Fruit fly (Drosophila melanogaster) whole organism, prepupa: ENCODE results near the gene wrm1.
A peak's percentile ranks its signal among the peaks of the same experiment; 100 is the strongest.

Experiments
- Blimp-1 ChIP-seq: fragments of 200-800 bp; sonication (Bioruptor generic); optimal IDR thresholded peaks from 3 replicates; lab custom pipeline; 2017; ENCODE audit warnings: missing biosample characterization, missing genetic modification characterization, mild to moderate bottlenecking, moderate library complexity, missing genetic modification reagents
- CG10669 ChIP-seq: fragments of 200-800 bp; sonication (Bioruptor generic); optimal IDR thresholded peaks from 3 replicates; lab custom pipeline; 2018; ENCODE audit warnings: missing biosample characterization, mild to moderate bottlenecking, missing genetic modification characterization, moderate library complexity
- CG11762 ChIP-seq: fragments of 200-800 bp; sonication (Bioruptor generic); optimal IDR thresholded peaks from 3 replicates; lab custom pipeline; 2016; ENCODE audit warnings: missing biosample characterization, missing genetic modification characterization; ENCODE audit not compliant: insufficient read depth
- CG11902 ChIP-seq: fragments of 200-800 bp; sonication (Bioruptor generic); optimal IDR thresholded peaks from 3 replicates; lab custom pipeline; 2016; ENCODE audit warnings: missing biosample characterization, missing genetic modification characterization
- CG15336 ChIP-seq: fragments of 200-800 bp; sonication (Bioruptor generic); IDR thresholded peaks from 2 replicates; pipeline ENCODE4 v1.3.6; 2022; ENCODE audit warnings: missing biosample characterization, missing genetic modification characterization
- CG1621 ChIP-seq: fragments of 200-800 bp; sonication (Bioruptor generic); optimal IDR thresholded peaks from 3 replicates; lab custom pipeline; 2018; ENCODE audit warnings: missing biosample characterization, mild to moderate bottlenecking, missing genetic modification characterization
- CG16779 ChIP-seq: fragments of 200-800 bp; sonication (Bioruptor generic); optimal IDR thresholded peaks from 3 replicates; lab custom pipeline; 2017; ENCODE audit warnings: missing biosample characterization, mild to moderate bottlenecking, missing genetic modification characterization
- CG31627 ChIP-seq: fragments of 200-800 bp; sonication (Bioruptor generic); optimal IDR thresholded peaks from 3 replicates; lab custom pipeline; 2016; ENCODE audit warnings: missing biosample characterization, missing genetic modification characterization
- CG32006 ChIP-seq: fragments of 200-800 bp; sonication (Bioruptor generic); optimal IDR thresholded peaks from 3 replicates; lab custom pipeline; 2017; ENCODE audit warnings: missing biosample characterization, mild to moderate bottlenecking, missing genetic modification characterization
- CG3919 ChIP-seq: fragments of 200-800 bp; sonication (Bioruptor generic); optimal IDR thresholded peaks from 3 replicates; lab custom pipeline; 2016; ENCODE audit warnings: missing biosample characterization, missing genetic modification characterization
- CG6163 ChIP-seq: fragments of 200-800 bp; sonication (Bioruptor generic); IDR thresholded peaks from 3 replicates; pipeline ENCODE4 v1.3.6; 2022; ENCODE audit warnings: missing biosample characterization, missing genetic modification characterization
- CG6276 ChIP-seq: fragments of 200-800 bp; sonication (Bioruptor generic); optimal IDR thresholded peaks from 2 replicates; lab custom pipeline; 2017; ENCODE audit warnings: missing biosample characterization, mild to moderate bottlenecking, missing genetic modification characterization
- CG6792 ChIP-seq: fragments of 200-800 bp; sonication (Bioruptor generic); optimal IDR thresholded peaks from 3 replicates; lab custom pipeline; 2016; ENCODE audit warnings: missing biosample characterization, missing genetic modification characterization
- CG6808 ChIP-seq: fragments of 200-800 bp; sonication (Bioruptor generic); optimal IDR thresholded peaks from 3 replicates; lab custom pipeline; 2017; ENCODE audit warnings: missing biosample characterization, missing genetic modification characterization, mild to moderate bottlenecking, moderate library complexity, missing genetic modification reagents
- CG6854 ChIP-seq: fragments of 200-800 bp; sonication (Bioruptor generic); optimal IDR thresholded peaks from 2 replicates; lab custom pipeline; 2017; ENCODE audit warnings: missing biosample characterization, mild to moderate bottlenecking, missing genetic modification characterization
- CG7368 ChIP-seq: fragments of 200-800 bp; sonication (Bioruptor generic); optimal IDR thresholded peaks from 3 replicates; lab custom pipeline; 2016; ENCODE audit warnings: missing biosample characterization, missing genetic modification characterization
- CG8119 ChIP-seq: fragments of 200-800 bp; sonication (Bioruptor generic); IDR thresholded peaks from 3 replicates; pipeline ENCODE4 v1.3.6; 2022; ENCODE audit warnings: missing biosample characterization, missing genetic modification characterization
- CG8632 ChIP-seq: fragments of 200-800 bp; sonication (Bioruptor generic); optimal IDR thresholded peaks from 3 replicates; lab custom pipeline; 2016; ENCODE audit warnings: missing biosample characterization, missing genetic modification characterization
- CG9139 ChIP-seq: fragments of 200-800 bp; sonication (Bioruptor generic); optimal IDR thresholded peaks from 3 replicates; lab custom pipeline; 2017; ENCODE audit warnings: missing biosample characterization, mild to moderate bottlenecking, missing genetic modification characterization
- Eip75B ChIP-seq: fragments of 200-800 bp; sonication (Bioruptor generic); optimal IDR thresholded peaks from 3 replicates; lab custom pipeline; 2016; ENCODE audit warnings: missing biosample characterization, missing genetic modification characterization
- Eip78C ChIP-seq: fragments of 200-800 bp; sonication (Bioruptor generic); peaks from one replicate; lab custom pipeline; 2016; ENCODE audit warnings: missing biosample characterization, missing genetic modification characterization
- Eip93F ChIP-seq: fragments of 200-800 bp; sonication (Bioruptor generic); optimal IDR thresholded peaks from 2 replicates; lab custom pipeline; 2016; ENCODE audit warnings: missing biosample characterization, mild to moderate bottlenecking, missing genetic modification characterization
- Ets21C ChIP-seq: fragments of 200-800 bp; sonication (Bioruptor generic); optimal IDR thresholded peaks from 3 replicates; lab custom pipeline; 2016; ENCODE audit warnings: missing biosample characterization, missing genetic modification characterization
- Gug ChIP-seq: fragments of 200-800 bp; sonication (Bioruptor generic); IDR thresholded peaks from 2 replicates; pipeline ENCODE4 v1.3.6; 2022; ENCODE audit warnings: missing biosample characterization, missing genetic modification characterization
- Hr38 ChIP-seq: sonication (Bioruptor generic); optimal IDR thresholded peaks from 2 replicates; lab custom pipeline; 2016; ENCODE audit warnings: missing biosample characterization, missing genetic modification characterization
- Lpt ChIP-seq: fragments of 200-800 bp; sonication (Bioruptor generic); optimal IDR thresholded peaks from 3 replicates; lab custom pipeline; 2016; ENCODE audit warnings: missing biosample characterization, missing genetic modification characterization
- Met ChIP-seq: fragments of 200-800 bp; sonication (Bioruptor generic); optimal IDR thresholded peaks from 3 replicates; lab custom pipeline; 2016; ENCODE audit warnings: missing biosample characterization, missing genetic modification characterization
- OdsH ChIP-seq: fragments of 200-800 bp; sonication (Bioruptor generic); optimal IDR thresholded peaks from 3 replicates; lab custom pipeline; 2016; ENCODE audit warnings: missing biosample characterization, missing genetic modification characterization
- Smox ChIP-seq: fragments of 200-800 bp; sonication (Bioruptor generic); optimal IDR thresholded peaks from 3 replicates; lab custom pipeline; 2016; ENCODE audit warnings: missing biosample characterization, missing genetic modification characterization
- Sox102F ChIP-seq: fragments of 200-800 bp; sonication (Bioruptor generic); optimal IDR thresholded peaks from 2 replicates; lab custom pipeline; 2016; ENCODE audit warnings: missing biosample characterization, mild to moderate bottlenecking, missing genetic modification characterization
- Sox15 ChIP-seq: fragments of 200-800 bp; sonication (Bioruptor generic); optimal IDR thresholded peaks from 3 replicates; lab custom pipeline; 2016; ENCODE audit warnings: missing biosample characterization, missing genetic modification characterization
- achi ChIP-seq: fragments of 200-800 bp; sonication (Bioruptor generic); optimal IDR thresholded peaks from 3 replicates; lab custom pipeline; 2016; ENCODE audit warnings: missing biosample characterization, missing genetic modification characterization
- acj6 ChIP-seq: fragments of 200-800 bp; sonication (Bioruptor generic); optimal IDR thresholded peaks from 3 replicates; lab custom pipeline; 2016; ENCODE audit warnings: missing biosample characterization, missing genetic modification characterization
- dac ChIP-seq: fragments of 200-800 bp; sonication (Bioruptor generic); optimal IDR thresholded peaks from 2 replicates; lab custom pipeline; 2017; ENCODE audit warnings: missing biosample characterization, mild to moderate bottlenecking, missing genetic modification characterization
- dsx ChIP-seq: fragments of 200-800 bp; optimal IDR thresholded peaks from 3 replicates; lab custom pipeline; 2019; ENCODE audit warnings: missing biosample characterization, mild to moderate bottlenecking, missing genetic modification characterization, moderate library complexity; ENCODE audit not compliant: poor library complexity, severe bottlenecking
- eg ChIP-seq: fragments of 200-800 bp; sonication (Bioruptor generic); IDR thresholded peaks from 3 replicates; pipeline ENCODE4 v1.3.6; 2022; ENCODE audit warnings: missing biosample characterization, missing genetic modification characterization
- esn ChIP-seq: fragments of 200-800 bp; sonication (Bioruptor generic); optimal IDR thresholded peaks from 2 replicates; lab custom pipeline; 2016; ENCODE audit warnings: missing biosample characterization, mild to moderate bottlenecking, missing genetic modification characterization, moderate library complexity
- fd59A ChIP-seq: fragments of 200-800 bp; sonication (Bioruptor generic); optimal IDR thresholded peaks from 2 replicates; lab custom pipeline; 2017; ENCODE audit warnings: missing biosample characterization, mild to moderate bottlenecking, missing genetic modification characterization, missing genetic modification reagents
- fd85E ChIP-seq: fragments of 200-800 bp; sonication (Bioruptor generic); optimal IDR thresholded peaks from 3 replicates; lab custom pipeline; 2016; ENCODE audit warnings: missing biosample characterization, missing genetic modification characterization
- fkh ChIP-seq: fragments of 200-800 bp; sonication (Bioruptor generic); optimal IDR thresholded peaks from 3 replicates; lab custom pipeline; 2017; ENCODE audit warnings: missing biosample characterization, mild to moderate bottlenecking, missing genetic modification characterization, moderate library complexity
- lz ChIP-seq: fragments of 200-800 bp; sonication (Bioruptor generic); optimal IDR thresholded peaks from 3 replicates; lab custom pipeline; 2016; ENCODE audit warnings: missing biosample characterization, missing genetic modification characterization
- net ChIP-seq: fragments of 200-800 bp; sonication (Bioruptor generic); optimal IDR thresholded peaks from 3 replicates; lab custom pipeline; 2016; ENCODE audit warnings: missing biosample characterization, missing genetic modification characterization
- pdm3 ChIP-seq: fragments of 200-800 bp; sonication (Bioruptor generic); optimal IDR thresholded peaks from 3 replicates; lab custom pipeline; 2016; ENCODE audit warnings: missing biosample characterization, missing genetic modification characterization
- spab ChIP-seq: fragments of 200-800 bp; sonication (Bioruptor generic); optimal IDR thresholded peaks from 2 replicates; lab custom pipeline; 2017; ENCODE audit warnings: missing biosample characterization, mild to moderate bottlenecking, missing genetic modification characterization, missing genetic modification reagents
- ss ChIP-seq, 2 experiments: fragments of 200-800 bp; sonication (Bioruptor generic); optimal IDR thresholded peaks; 2 replicates in 1 of 2; 3 replicates in 1 of 2; lab custom pipeline; 2017 to 2018; ENCODE audit warnings: mild to moderate bottlenecking in 2 of 2, missing biosample characterization in 2 of 2, missing genetic modification characterization in 2 of 2, moderate library complexity in 1 of 2
- svp ChIP-seq: fragments of 200-800 bp; sonication (Bioruptor generic); peaks from one replicate; lab custom pipeline; 2016; ENCODE audit warnings: missing biosample characterization, missing genetic modification characterization
- topi ChIP-seq: fragments of 200-800 bp; sonication (Bioruptor generic); optimal IDR thresholded peaks from 3 replicates; lab custom pipeline; 2016; ENCODE audit warnings: missing biosample characterization, missing genetic modification characterization
- vri ChIP-seq: fragments of 200-800 bp; sonication (Bioruptor generic); optimal IDR thresholded peaks from 3 replicates; lab custom pipeline; 2016; ENCODE audit warnings: missing biosample characterization, mild to moderate bottlenecking, missing genetic modification characterization

Gene wrm1

DNA sequence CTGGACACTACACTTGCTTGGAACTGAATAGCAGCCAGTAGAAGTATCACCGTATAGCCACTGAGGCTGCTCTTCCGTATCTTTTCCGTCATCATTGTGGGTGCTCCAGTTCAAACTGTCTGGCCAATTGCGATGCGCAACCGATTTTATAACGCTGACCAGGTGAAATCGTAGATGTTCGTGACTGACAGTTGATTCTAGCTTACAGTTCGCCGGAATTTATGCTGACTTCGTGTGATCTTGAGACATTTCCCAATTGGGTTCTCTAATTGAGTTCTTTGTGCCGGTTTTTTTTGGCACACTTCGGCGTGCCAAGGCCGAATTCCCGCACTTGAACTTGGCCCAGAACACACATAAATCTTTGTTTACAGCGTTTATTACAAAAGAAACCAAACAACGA is 11.9 kb upstream of the wrm1 start, which contains the start of gene CG14834:
CG14834 (minus strand) TSS at position 173 of the 400 bp plus-strand sequence.
- TF ChIP-seq CG9139 (no peak), CG6808 (GFP tag; lab: Kevin White, UChicago) (no peak), CG3919 (GFP tag; lab: Kevin White, UChicago) (no peak), Ets21C (no peak), pdm3 (no peak), fd85E (no peak), CG6854 (no peak), esn (GFP tag; lab: Kevin White, UChicago) (no peak), svp (GFP tag; lab: Kevin White, UChicago) (no peak), net (GFP tag; lab: Kevin White, UChicago) (no peak), dsx (GFP tag; lab: Kevin White, UChicago) (no peak), Met (GFP tag; lab: Kevin White, UChicago) (no peak), vri (GFP tag; lab: Kevin White, UChicago) (no peak), Eip78C (no peak), lz (GFP tag; lab: Kevin White, UChicago) (no peak)
- TF ChIP-seq, all 60 proteins: peak for 0

DNA sequence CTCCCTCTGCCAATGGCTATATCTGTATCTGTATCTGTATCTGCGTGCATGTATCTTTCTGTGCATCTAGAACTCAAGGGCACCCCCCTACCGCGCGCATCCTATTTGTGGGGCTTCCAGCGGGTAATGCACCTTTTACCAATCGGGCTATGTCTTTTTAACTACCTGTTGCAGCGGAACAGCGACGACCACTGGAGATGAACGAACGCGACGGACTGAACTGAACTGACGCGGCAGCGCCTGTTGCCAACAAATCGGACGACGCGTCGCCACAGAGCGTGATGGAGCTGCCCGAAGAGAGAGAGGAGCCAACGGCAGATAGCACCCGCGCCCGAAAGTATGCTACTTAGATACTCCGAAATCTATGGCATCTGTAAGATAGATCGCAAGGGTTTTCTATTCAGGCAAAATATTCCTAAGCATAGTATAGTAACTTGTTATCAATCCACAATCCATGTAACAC is 10.0 kb upstream of the wrm1 start, which contains the start of gene Cln7:
Cln7 (minus strand) TSS at position 219 of the 463 bp plus-strand sequence.
- TF ChIP-seq Hr38, result no peak
- no peak for TF ChIP-seq Sox15
- TF ChIP-seq net (GFP tag; lab: Kevin White, UChicago), result peak; percentile 62
- TF ChIP-seq CG1621, result peak; percentile 26
- peak; percentile 56 for TF ChIP-seq topi
- TF ChIP-seq dsx (GFP tag; lab: Kevin White, UChicago), result peak; percentile 69
- peak; percentile 70 for TF ChIP-seq vri (GFP tag; lab: Kevin White, UChicago)
- TF ChIP-seq lz (GFP tag; lab: Kevin White, UChicago), result no peak
- TF ChIP-seq CG10669, result peak; percentile 3
- peak; percentile 69 to 72 for TF ChIP-seq ss (GFP tag; optimal IDR thresholded peaks at IDR 0.05; lab: Kevin White, UChicago)
- no peak for TF ChIP-seq Gug (GFP tag; lab: Robert Waterston, UW)
- TF ChIP-seq spab (GFP tag; lab: Kevin White, UChicago), result peak; percentile 5
- TF ChIP-seq CG6276 (GFP tag; lab: Kevin White, UChicago), result peak; percentile 26
- no peak for TF ChIP-seq achi (GFP tag; lab: Kevin White, UChicago)
- TF ChIP-seq fd85E, result peak; percentile 79
- TF ChIP-seq CG31627, result no peak
- no peak for TF ChIP-seq acj6 (GFP tag; lab: Kevin White, UChicago)
- peak; percentile 90 for TF ChIP-seq CG6163 (GFP tag; lab: Robert Waterston, UW)
- no peak for TF ChIP-seq dac (GFP tag; lab: Kevin White, UChicago)
- TF ChIP-seq pdm3, result no peak
- no peak for TF ChIP-seq CG11902 (GFP tag; lab: Kevin White, UChicago)
- no peak for TF ChIP-seq Ets21C
- TF ChIP-seq CG6792 (GFP tag; lab: Kevin White, UChicago), result peak; percentile 25
- TF ChIP-seq CG6854, result peak; percentile 85
- TF ChIP-seq CG32006 (GFP tag; lab: Kevin White, UChicago), result no peak
- TF ChIP-seq CG16779 (tag; lab: Kevin White, UChicago), result peak; percentile 69
- peak; percentile 47 for TF ChIP-seq CG3919 (GFP tag; lab: Kevin White, UChicago)
- TF ChIP-seq Sox102F (GFP tag; lab: Kevin White, UChicago), result no peak
- TF ChIP-seq CG8632 (GFP tag; lab: Kevin White, UChicago), result peak; percentile 39
- no peak; the same call in 1 of the 3 replicates for TF ChIP-seq CG8119 (GFP tag; lab: Robert Waterston, UW)
- TF ChIP-seq fkh (GFP tag; lab: Kevin White, UChicago), result peak; percentile 32
- TF ChIP-seq Eip75B (GFP tag; lab: Kevin White, UChicago), result peak; percentile 65
- no peak for TF ChIP-seq CG11762 (GFP tag; lab: Kevin White, UChicago)
- TF ChIP-seq Eip93F (GFP tag; lab: Kevin White, UChicago), result peak; percentile 78
- peak; percentile 73 for TF ChIP-seq CG9139
- TF ChIP-seq Smox (GFP tag; lab: Kevin White, UChicago), result no peak
- TF ChIP-seq Lpt (GFP tag; lab: Kevin White, UChicago), result peak; percentile 59
- TF ChIP-seq fd59A (GFP tag; lab: Kevin White, UChicago), result no peak
- TF ChIP-seq svp (GFP tag; lab: Kevin White, UChicago), result no peak
- peak; percentile 77; the same call in 2 of the 3 replicates for TF ChIP-seq eg
- no peak for TF ChIP-seq OdsH (GFP tag; lab: Kevin White, UChicago)
- no peak for TF ChIP-seq Met (GFP tag; lab: Kevin White, UChicago)
- peak; percentile 63 for TF ChIP-seq CG15336 (GFP tag; lab: Robert Waterston, UW)
- peak; percentile 2 for TF ChIP-seq Blimp-1 (GFP tag; lab: Kevin White, UChicago)
- peak; percentile 30 for TF ChIP-seq CG7368 (GFP tag; lab: Kevin White, UChicago)
